Fruit fly (Drosophila melanogaster) whole organism: Measurements from ENCODE around the gene CG43924.
"Not testable (repeated sequence)": the region's sequence is repeated elsewhere in the genome, so short reads cannot be mapped to it uniquely, and the experiment has no call there.

Experiments used
- CG8478 ChIP-seq: fragments of >200 bp; optimal IDR thresholded peaks from 2 replicates; lab custom pipeline; 2018; ENCODE audit warnings: inconsistent platforms
- Dll ChIP-seq: fragments of >200 bp; optimal IDR thresholded peaks from 2 replicates; lab custom pipeline; 2017
- EcR ChIP-seq, 2 experiments: fragments of >200 bp; optimal IDR thresholded peaks; 2 replicates each; lab custom pipeline; 2017; ENCODE audit warnings: missing biosample characterization in 2 of 2, missing genetic modification characterization in 2 of 2, missing genetic modification reagents in 2 of 2
- pan ChIP-seq: fragments of >200 bp; optimal IDR thresholded peaks from 2 replicates; lab custom pipeline; 2017
- psq ChIP-seq: fragments of >200 bp; optimal IDR thresholded peaks from 2 replicates; lab custom pipeline; 2017
- usp ChIP-seq: fragments of >200 bp; optimal IDR thresholded peaks from 2 replicates; lab custom pipeline; 2017; ENCODE audit warnings: missing biosample characterization, missing genetic modification characterization, mixed read lengths

Gene CG43924

dm6 chr2L:15710999-15711398, at the start of gene CG43924:
Gene CG43924 (minus strand): TSS chr2L:15711099.
- not testable (repeated sequence) for TF ChIP-seq psq; CG8478 (lab: Kevin White, UChicago); Dll (lab: Kevin White, UChicago)

dm6 chr2L:15760666-15761065, 49.8 kb upstream of the CG43924 start:
- TF ChIP-seq CG8478 (lab: Kevin White, UChicago) (no peak), Dll (lab: Kevin White, UChicago) (no peak), usp (GFP tag; lab: Kevin White, UChicago) (no peak), EcR (GFP tag; optimal IDR thresholded peaks at IDR 0.05; lab: Kevin White, UChicago) (no peak), pan (no peak), psq (no peak)

- TF ChIP-seq CG8478 (lab: Kevin White, UChicago) (no peak), pan (no peak), EcR (GFP tag; optimal IDR thresholded peaks at IDR 0.05; lab: Kevin White, UChicago) (no peak), Dll (lab: Kevin White, UChicago) (no peak), usp (GFP tag; lab: Kevin White, UChicago) (no peak)
Observed at dm6 chr2L:15752096-15752495, 41.2 kb upstream of the CG43924 start, which contains the start of gene Mtr4. Gene Mtr4 (plus strand): TSS chr2L:15752263.

dm6 chr2L:15751259-15751555, 40.3 kb upstream of the CG43924 start:
- no peak for TF ChIP-seq CG8478 (lab: Kevin White, UChicago)
- no peak for TF ChIP-seq EcR (GFP tag; optimal IDR thresholded peaks at IDR 0.05; lab: Kevin White, UChicago)
- TF ChIP-seq pan = no peak
- no peak for TF ChIP-seq Dll (lab: Kevin White, UChicago)
- no peak for TF ChIP-seq usp (GFP tag; lab: Kevin White, UChicago)
- no peak for TF ChIP-seq psq

- peak; percentile 44 for TF ChIP-seq pan
- TF ChIP-seq psq = no peak
- TF ChIP-seq EcR (GFP tag; optimal IDR thresholded peaks at IDR 0.05; lab: Kevin White, UChicago) = no peak
- no peak for TF ChIP-seq usp (GFP tag; lab: Kevin White, UChicago)
- no peak for TF ChIP-seq Dll (lab: Kevin White, UChicago)
Observed at dm6 chr2L:15750523-15751258, 39.8 kb upstream of the CG43924 start, which contains the start of gene ND-B17. Gene ND-B17 (minus strand): TSS chr2L:15751078.

dm6 chr2L:15749313-15749712, 38.4 kb upstream of the CG43924 start:
- TF ChIP-seq psq = no peak
- TF ChIP-seq EcR (GFP tag; optimal IDR thresholded peaks at IDR 0.05; lab: Kevin White, UChicago) = no peak
- no peak for TF ChIP-seq Dll (lab: Kevin White, UChicago)
- TF ChIP-seq usp (GFP tag; lab: Kevin White, UChicago) = no peak
- no peak for TF ChIP-seq pan
- TF ChIP-seq CG8478 (lab: Kevin White, UChicago) = no peak

- TF ChIP-seq usp (GFP tag; lab: Kevin White, UChicago) (no peak), EcR (GFP tag; optimal IDR thresholded peaks at IDR 0.05; lab: Kevin White, UChicago) (no peak)
Observed at dm6 chr2L:15748261-15748553, 37.3 kb upstream of the CG43924 start.

- TF ChIP-seq Dll (lab: Kevin White, UChicago) = peak; percentile 61
- no peak for TF ChIP-seq EcR (GFP tag; optimal IDR thresholded peaks at IDR 0.05; lab: Kevin White, UChicago)
- TF ChIP-seq CG8478 (lab: Kevin White, UChicago) = no peak
- no peak for TF ChIP-seq usp (GFP tag; lab: Kevin White, UChicago)
- TF ChIP-seq psq = no peak
- TF ChIP-seq pan = no peak
Observed at dm6 chr2L:15747394-15748260, 36.7 kb upstream of the CG43924 start, which contains the start of gene CycE. Gene CycE (minus strand): TSS chr2L:15748150.

- TF ChIP-seq EcR (GFP tag; optimal IDR thresholded peaks at IDR 0.05; lab: Kevin White, UChicago) (no peak), CG8478 (lab: Kevin White, UChicago) (no peak), Dll (lab: Kevin White, UChicago) (no peak), usp (GFP tag; lab: Kevin White, UChicago) (no peak), psq (no peak), pan (no peak)
Observed at dm6 chr2L:15746600-15747393, 35.9 kb upstream of the CG43924 start.

dm6 chr2L:15745989-15746388, 35.1 kb upstream of the CG43924 start:
- TF ChIP-seq pan (no peak), usp (GFP tag; lab: Kevin White, UChicago) (no peak), EcR (GFP tag; optimal IDR thresholded peaks at IDR 0.05; lab: Kevin White, UChicago) (no peak), CG8478 (lab: Kevin White, UChicago) (no peak), psq (no peak)

- TF ChIP-seq psq = no peak
- TF ChIP-seq pan = no peak
- peak in 1 of 2 experiments; percentile 16 for TF ChIP-seq EcR (GFP tag; optimal IDR thresholded peaks at IDR 0.05; lab: Kevin White, UChicago)
- no peak for TF ChIP-seq usp (GFP tag; lab: Kevin White, UChicago)
- TF ChIP-seq Dll (lab: Kevin White, UChicago) = no peak
Observed at dm6 chr2L:15745036-15745854, 34.3 kb upstream of the CG43924 start.
